Worm (Caenorhabditis elegans): ENCODE results near the gene Y26G10.6.

The Y26G10.6 gene

ce11 chrV:17700728-17701262 is 1.0 kb downstream of the Y26G10.6 start, which contains the start of the genes Y26G10.5 and srh-32:
Gene Y26G10.5, minus strand, starts transcription at chrV:17700828.
Gene srh-32, plus strand, starts transcription at chrV:17701212.
- TF ChIP-seq ceh-58 (GFP tag; IDR thresholded peaks at IDR 0.05) (no peak), egrh-3 (GFP tag; IDR thresholded peaks at IDR 0.05) (no peak), nhr-90 (tag; optimal IDR thresholded peaks at IDR 0.05) (no peak), B0035.1 (tag; optimal IDR thresholded peaks at IDR 0.05) (no peak), C17E4.6 (GFP tag; IDR thresholded peaks at IDR 0.05) (no peak), C06A6.2 (GFP tag; conservative IDR thresholded peaks at IDR 0.05) (no peak), chd-7 (tag; optimal IDR thresholded peaks at IDR 0.05) (no peak), snpc-1.1 (tag; optimal IDR thresholded peaks at IDR 0.05; ENCODE audit: insufficient read depth) (no peak), aptf-2 (GFP tag; conservative IDR thresholded peaks at IDR 0.05) (no peak)

ce11 chrV:17705814-17706213 is 6.1 kb downstream of the Y26G10.6 start, which contains the start of gene W06D12.6:
Gene W06D12.6, plus strand, starts transcription at chrV:17706114.
- TF ChIP-seq F39B2.1 (GFP tag; IDR thresholded peaks at IDR 0.05), result no peak
- no peak for TF ChIP-seq mel-28 (tag; optimal IDR thresholded peaks at IDR 0.05; ENCODE audit: borderline replicate concordance)
- TF ChIP-seq cebp-2 (GFP tag; IDR thresholded peaks at IDR 0.05), result no peak

- TF ChIP-seq mes-4 (tag; optimal IDR thresholded peaks at IDR 0.05), result no peak
- no peak for TF ChIP-seq K11D2.4 (GFP tag; IDR thresholded peaks at IDR 0.05)
- TF ChIP-seq gei-17 (GFP tag; optimal IDR thresholded peaks at IDR 0.05), result no peak
- no peak for TF ChIP-seq tbp1 (GFP tag; optimal IDR thresholded peaks at IDR 0.05)
- no peak for TF ChIP-seq cebp-2 (GFP tag; IDR thresholded peaks at IDR 0.05)
- TF ChIP-seq nfya-2 (GFP tag; IDR thresholded peaks at IDR 0.05), result no peak
- TF ChIP-seq attf-6 (GFP tag; IDR thresholded peaks at IDR 0.05), result no peak
- TF ChIP-seq hlh-26 (GFP tag; conservative IDR thresholded peaks at IDR 0.05), result no peak
- no peak for TF ChIP-seq athp-1 (tag; optimal IDR thresholded peaks at IDR 0.05)
- no peak for TF ChIP-seq mxl-1 (tag; optimal IDR thresholded peaks at IDR 0.05)
- no peak for TF ChIP-seq mcd-1 (GFP tag; IDR thresholded peaks at IDR 0.05)
- no peak for TF ChIP-seq F57A8.1 (GFP tag; optimal IDR thresholded peaks at IDR 0.05)
- TF ChIP-seq madf-10 (tag; optimal IDR thresholded peaks at IDR 0.05), result no peak
- no peak for TF ChIP-seq F37B4.10 (GFP tag; IDR thresholded peaks at IDR 0.05)
Observed at ce11 chrV:17706217-17706806, 6.6 kb downstream of the Y26G10.6 start.

- no peak for TF ChIP-seq lin-26 (GFP tag; IDR thresholded peaks at IDR 0.05)
- no peak for TF ChIP-seq lsy-27 (tag; optimal IDR thresholded peaks at IDR 0.05; ENCODE audit: borderline replicate concordance, insufficient read depth)
- no peak for TF ChIP-seq F10E7.11 (tag; optimal IDR thresholded peaks at IDR 0.05)
- no peak for TF ChIP-seq unc-130 (GFP tag; optimal IDR thresholded peaks at IDR 0.05)
- no peak for TF ChIP-seq nhr-80 (tag; optimal IDR thresholded peaks at IDR 0.05)
- no peak for TF ChIP-seq attf-5 (GFP tag; optimal IDR thresholded peaks at IDR 0.05)
- TF ChIP-seq ceh-58 (GFP tag; IDR thresholded peaks at IDR 0.05), result no peak
- no peak for TF ChIP-seq rcor-1 (GFP tag; IDR thresholded peaks at IDR 0.05)
- no peak for TF ChIP-seq hmg-1.2 (GFP tag; IDR thresholded peaks at IDR 0.05)
- TF ChIP-seq egl-44 (GFP tag; IDR thresholded peaks at IDR 0.05), result no peak
- no peak for TF ChIP-seq bed-2 (GFP tag; IDR thresholded peaks at IDR 0.05)
Observed at ce11 chrV:17707022-17707421, 7.3 kb downstream of the Y26G10.6 start, which contains the start of gene srh-31. Gene srh-31, plus strand, starts transcription at chrV:17707322.
